Fruit fly (Drosophila melanogaster): ENCODE measurements around the gene CG32204.

Gene CG32204

dm6 chr3L:18872440-18872839 lies 73.4 kb downstream of the CG32204 start, which contains the start of the genes Rad9 and Uggt (continued):
- no peak for TF ChIP-seq prd (optimal IDR thresholded peaks at IDR 0.05)
- TF ChIP-seq prd (GFP tag; IDR thresholded peaks at IDR 0.05), result 0 out of 3 replicates have a peak, but pooled peaks have one; percentile 29
- TF ChIP-seq CG13424 (tag; optimal IDR thresholded peaks at IDR 0.05), result peak; percentile 29
- peak; percentile 27 for TF ChIP-seq nerfin-1 (tag; optimal IDR thresholded peaks at IDR 0.05)
- no peak for TF ChIP-seq fd64A (GFP tag; optimal IDR thresholded peaks at IDR 0.05)
- peak; percentile 59; the same call in 3 of the 4 replicates for TF ChIP-seq Dll (GFP tag; IDR thresholded peaks at IDR 0.05; ENCODE audit: partially characterized antibody)
- peak; percentile 73 for TF ChIP-seq CG14710 (tag; optimal IDR thresholded peaks at IDR 0.05)
- TF ChIP-seq CG9727 (GFP tag; optimal IDR thresholded peaks at IDR 0.05), result peak; percentile 30
- peak; percentile 53 for TF ChIP-seq CG12659 (GFP tag; optimal IDR thresholded peaks at IDR 0.05)
- no peak for TF ChIP-seq hkb (optimal IDR thresholded peaks at IDR 0.05)
- 0 out of 2 replicates have a peak, but pooled peaks have one; percentile 14 for TF ChIP-seq hkb (GFP tag; IDR thresholded peaks at IDR 0.05)
- peak; percentile 12 for TF ChIP-seq CG12942 (GFP tag; optimal IDR thresholded peaks at IDR 0.05)
- peak; percentile 17 for TF ChIP-seq CG8924 (tag; optimal IDR thresholded peaks at IDR 0.05)
- no peak for TF ChIP-seq chm (GFP tag; IDR thresholded peaks at IDR 0.05)
- peak; percentile 18 for TF ChIP-seq dmrt11E (tag; optimal IDR thresholded peaks at IDR 0.05)
- no peak for TF ChIP-seq CG10267 (tag; optimal IDR thresholded peaks at IDR 0.05)
- 0 out of 2 replicates have a peak, but pooled peaks have one; percentile 15 for TF ChIP-seq CG6689 (GFP tag; IDR thresholded peaks at IDR 0.05)
- no peak for TF ChIP-seq corto (GFP tag; optimal IDR thresholded peaks at IDR 0.05)
- no peak for TF ChIP-seq NFAT (GFP tag; IDR thresholded peaks at IDR 0.05)
- no peak; the same call in 1 of the 2 replicates for TF ChIP-seq CG32532 (GFP tag; IDR thresholded peaks at IDR 0.05)
- no peak for TF ChIP-seq hbn (GFP tag; IDR thresholded peaks at IDR 0.05; ENCODE audit: partially characterized antibody)
- TF ChIP-seq CG14860 (GFP tag; IDR thresholded peaks at IDR 0.05; ENCODE audit: partially characterized antibody), result no peak
- peak; percentile 92 for TF ChIP-seq CG15514 (GFP tag; optimal IDR thresholded peaks at IDR 0.05)
- peak; percentile 43; the same call in 1 of the 2 replicates for TF ChIP-seq Xrp1 (GFP tag; IDR thresholded peaks at IDR 0.05)
- peak; percentile 56; the same call in 1 of the 2 replicates for TF ChIP-seq sna (GFP tag; IDR thresholded peaks at IDR 0.05; ENCODE audit: partially characterized antibody)
- TF ChIP-seq BEAF-32 (GFP tag; optimal IDR thresholded peaks at IDR 0.05), result peak; percentile 19
- no peak for TF ChIP-seq CG6175 (GFP tag; IDR thresholded peaks at IDR 0.05)
- peak; percentile 20 for TF ChIP-seq az2 (GFP tag; optimal IDR thresholded peaks at IDR 0.05)
- TF ChIP-seq CG9797 (GFP tag; optimal IDR thresholded peaks at IDR 0.05), result peak; percentile 82
- no peak for TF ChIP-seq wek (GFP tag; optimal IDR thresholded peaks at IDR 0.05)
- TF ChIP-seq pzg (GFP tag; optimal IDR thresholded peaks at IDR 0.05), result peak; percentile 33
- TF ChIP-seq Lhr (GFP tag; optimal IDR thresholded peaks at IDR 0.05), result no peak
- no peak for TF ChIP-seq chinmo (GFP tag; IDR thresholded peaks at IDR 0.05; ENCODE audit: partially characterized antibody)
- peak; percentile 58 for TF ChIP-seq Xbp1 (GFP tag; optimal IDR thresholded peaks at IDR 0.05)
- peak; percentile 54 for TF ChIP-seq phol (tag; optimal IDR thresholded peaks at IDR 0.05)
- TF ChIP-seq CG17359 (tag; optimal IDR thresholded peaks at IDR 0.05), result peak; percentile 6
- peak; percentile 9 for TF ChIP-seq D19A (tag; optimal IDR thresholded peaks at IDR 0.05)
- TF ChIP-seq fd3F (GFP tag; optimal IDR thresholded peaks at IDR 0.05), result no peak
- peak; percentile 22 for TF ChIP-seq YL-1 (GFP tag; optimal IDR thresholded peaks at IDR 0.05)
- peak; percentile 57 for TF ChIP-seq row (GFP tag; IDR thresholded peaks at IDR 0.05)
- TF ChIP-seq CG12391 (tag; optimal IDR thresholded peaks at IDR 0.05), result peak; percentile 62
- TF ChIP-seq CG11456 (GFP tag; IDR thresholded peaks at IDR 0.05), result no peak
- TF ChIP-seq E2f2 (GFP tag; IDR thresholded peaks at IDR 0.05), result peak; percentile 75
- TF ChIP-seq CG2712 (tag; optimal IDR thresholded peaks at IDR 0.05), result peak; percentile 56
- peak; percentile 31 for TF ChIP-seq CG9437 (GFP tag; optimal IDR thresholded peaks at IDR 0.05)
- peak in 1 of 3 experiments; percentile 41 for TF ChIP-seq lola (GFP tag; optimal IDR thresholded peaks at IDR 0.05)
- TF ChIP-seq Med (GFP tag), result no peak
- 0 out of 3 replicates have a peak, but pooled peaks have one; percentile 45 for TF ChIP-seq Doc3 (GFP tag; IDR thresholded peaks at IDR 0.05; ENCODE audit: partially characterized antibody)
- peak; percentile 51 for TF ChIP-seq CG10979 (tag; optimal IDR thresholded peaks at IDR 0.05)

Data from whole organism, embryonic.